Worm (Caenorhabditis elegans) whole organism, dauer: ENCODE measurements around the gene Y81B9A.4.

Experiments used
- unc-62 ChIP-seq: sonication (generic microtip); optimal IDR thresholded peaks from 2 replicates; lab custom pipeline; 2017; ENCODE audit warnings: missing biosample characterization, missing genetic modification reagents, missing genetic modification characterization

Y81B9A.4 gene

DNA sequence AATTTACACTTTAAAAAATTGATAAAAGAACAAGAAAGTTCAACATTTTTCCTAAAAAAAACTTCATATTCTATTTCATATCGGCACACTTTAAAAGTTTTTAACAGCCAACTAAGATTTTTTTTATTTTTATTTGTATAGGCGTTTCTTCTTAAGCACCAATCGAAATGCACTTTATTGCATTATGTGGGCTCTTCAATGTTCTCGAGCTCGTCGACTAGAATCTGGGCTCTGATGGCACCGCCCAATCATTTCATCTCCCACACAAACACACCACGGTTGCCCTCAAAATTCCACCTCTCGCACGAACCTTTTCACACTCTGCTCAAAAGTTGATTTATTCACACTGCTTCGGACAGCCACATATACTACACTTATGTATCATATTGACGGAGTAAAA is 43.3 kb downstream of the Y81B9A.4 start, which contains the start of gene B0563.6:
Gene B0563.6, plus strand, starts transcription at position 301 of the 400 bp plus-strand sequence.
- TF ChIP-seq unc-62 (GFP tag; lab: Kevin White, UChicago), result no peak
